Fruit fly (Drosophila melanogaster): ENCODE measurements around the gene CG14453.
A peak's percentile ranks its signal among the peaks of the same experiment; 100 is the strongest.

CG14453 gene

dm6 chr3L:22717137-22717767, 23.4 kb downstream of the CG14453 start, which contains the start of the genes ArfGAP3 and CG32452 (continued):
- peak; percentile 55 for TF ChIP-seq CG34376 (GFP tag; optimal IDR thresholded peaks at IDR 0.05)
- TF ChIP-seq ems (GFP tag; optimal IDR thresholded peaks at IDR 0.05) = peak; percentile 35
- TF ChIP-seq CG32772 (GFP tag; IDR thresholded peaks at IDR 0.05) = 0 out of 2 replicates have a peak, but pooled peaks have one; percentile 41
- TF ChIP-seq CG31365 (tag; optimal IDR thresholded peaks at IDR 0.05) = no peak
- no peak for TF ChIP-seq CG15479 (GFP tag; optimal IDR thresholded peaks at IDR 0.05)
- no peak for TF ChIP-seq sqz (GFP tag; optimal IDR thresholded peaks at IDR 0.05)
- TF ChIP-seq chinmo (GFP tag; IDR thresholded peaks at IDR 0.05; ENCODE audit: partially characterized antibody) = 0 out of 4 replicates have a peak, but pooled peaks have one; percentile 54
- TF ChIP-seq Dip2 (GFP tag; IDR thresholded peaks at IDR 0.05) = no peak
- TF ChIP-seq CG12219 (GFP tag; optimal IDR thresholded peaks at IDR 0.05) = peak; percentile 32
- TF ChIP-seq ind (GFP tag; optimal IDR thresholded peaks at IDR 0.05) = peak; percentile 78
- TF ChIP-seq HLHmδ (GFP tag; optimal IDR thresholded peaks at IDR 0.05) = peak; percentile 56
- no peak for TF ChIP-seq Fer1 (GFP tag; optimal IDR thresholded peaks at IDR 0.05)
- TF ChIP-seq sob (GFP tag; IDR thresholded peaks at IDR 0.05) = peak; percentile 73
- peak; percentile 91 for TF ChIP-seq CG10267 (tag; optimal IDR thresholded peaks at IDR 0.05)
- no peak for TF ChIP-seq CG7271 (tag; optimal IDR thresholded peaks at IDR 0.05)
- peak; percentile 57; the same call in 1 of the 2 replicates for TF ChIP-seq CG2129 (GFP tag; IDR thresholded peaks at IDR 0.05; ENCODE audit: partially characterized antibody)
- TF ChIP-seq CG12744 (GFP tag; optimal IDR thresholded peaks at IDR 0.05) = no peak
- TF ChIP-seq ranshi (GFP tag; IDR thresholded peaks at IDR 0.05) = peak; percentile 59; the same call in 1 of the 2 replicates
- peak; percentile 34 to 59 for TF ChIP-seq chif (GFP tag; optimal IDR thresholded peaks at IDR 0.05)
- peak; percentile 47 for TF ChIP-seq exex (tag; optimal IDR thresholded peaks at IDR 0.05)
- no peak for TF ChIP-seq tna (GFP tag; IDR thresholded peaks at IDR 0.05; ENCODE audit: partially characterized antibody)
- TF ChIP-seq run (tag; optimal IDR thresholded peaks at IDR 0.05) = peak; percentile 8
- TF ChIP-seq CG5953 (GFP tag; IDR thresholded peaks at IDR 0.05) = no peak
- TF ChIP-seq lbe (GFP tag; optimal IDR thresholded peaks at IDR 0.05) = peak; percentile 31
- no peak for TF ChIP-seq Mes4 (GFP tag; optimal IDR thresholded peaks at IDR 0.05)
- no peak for TF ChIP-seq tll (GFP tag; optimal IDR thresholded peaks at IDR 0.05)
- TF ChIP-seq CG13775 (GFP tag; optimal IDR thresholded peaks at IDR 0.05) = peak; percentile 82
- TF ChIP-seq CG6689 (GFP tag; IDR thresholded peaks at IDR 0.05) = peak; percentile 76
- peak; percentile 84 for TF ChIP-seq CG14710 (tag; optimal IDR thresholded peaks at IDR 0.05)
- TF ChIP-seq Lhr (GFP tag; optimal IDR thresholded peaks at IDR 0.05) = peak; percentile 72
- TF ChIP-seq nmo (GFP tag; optimal IDR thresholded peaks at IDR 0.05) = peak; percentile 80
- peak; percentile 68 for TF ChIP-seq Blimp-1 (GFP tag; optimal IDR thresholded peaks at IDR 0.05)
- TF ChIP-seq CG9437 (GFP tag; optimal IDR thresholded peaks at IDR 0.05) = peak; percentile 81
- peak; percentile 34 for TF ChIP-seq Spps (tag; optimal IDR thresholded peaks at IDR 0.05)
- TF ChIP-seq Dll (GFP tag; IDR thresholded peaks at IDR 0.05; ENCODE audit: partially characterized antibody) = peak; percentile 86
- TF ChIP-seq CG15514 (GFP tag; optimal IDR thresholded peaks at IDR 0.05) = peak; percentile 97
- peak; percentile 53; the same call in 1 of the 3 replicates for TF ChIP-seq CG7357 (GFP tag; IDR thresholded peaks at IDR 0.05)
- TF ChIP-seq CG7745 (tag; optimal IDR thresholded peaks at IDR 0.05) = no peak
- peak; percentile 54; the same call in 1 of the 2 replicates for TF ChIP-seq E2f2 (GFP tag; IDR thresholded peaks at IDR 0.05)
- no peak for TF ChIP-seq CkIIα-i1 (GFP tag; IDR thresholded peaks at IDR 0.05)
- TF ChIP-seq sens-2 (GFP tag; IDR thresholded peaks at IDR 0.05) = no peak
- peak; percentile 82 for TF ChIP-seq gem (tag; optimal IDR thresholded peaks at IDR 0.05)
- TF ChIP-seq CG10209 (GFP tag; optimal IDR thresholded peaks at IDR 0.05) = peak; percentile 70
- TF ChIP-seq zfh1 (GFP tag; IDR thresholded peaks at IDR 0.05) = peak; percentile 77; the same call in 2 of the 3 replicates
- peak; percentile 82 for TF ChIP-seq Dbx (GFP tag; IDR thresholded peaks at IDR 0.05)
- TF ChIP-seq lov (optimal IDR thresholded peaks at IDR 0.05) = no peak
- TF ChIP-seq lov (GFP tag; IDR thresholded peaks at IDR 0.05) = peak; percentile 45; the same call in 1 of the 3 replicates
- TF ChIP-seq gro (GFP tag; optimal IDR thresholded peaks at IDR 0.05) = peak; percentile 24

Measured in whole organism, embryonic.